Worm (Caenorhabditis elegans): ENCODE results near the gene best-9.

ce11 chrIV:6602376-6602775 lies 41.8 kb downstream of the best-9 start, which contains the start of gene F15B10.3:
- TF ChIP-seq flt-1 (GFP tag; IDR thresholded peaks at IDR 0.05) (no peak), aly-1 (tag; optimal IDR thresholded peaks at IDR 0.05) (no peak), hnd-1 (tag; optimal IDR thresholded peaks at IDR 0.05) (no peak), B0310.2 (tag; optimal IDR thresholded peaks at IDR 0.05) (no peak), ets-7 (tag; optimal IDR thresholded peaks at IDR 0.05) (no peak), ama-1 (optimal IDR thresholded peaks at IDR 0.05) (no peak)

Measured in whole organism, early embryonic.